Fruit fly (Drosophila melanogaster) whole organism, embryonic: ENCODE measurements around the gene Capa.

ENCODE experiments used
- Abd-B ChIP-seq: fragments of 200-800 bp; sonication (Bioruptor generic); optimal IDR thresholded peaks from 2 replicates; lab custom pipeline; 2018; ENCODE audit warnings: missing biosample characterization, mild to moderate bottlenecking, missing genetic modification characterization, moderate library complexity
- Bgb ChIP-seq: fragments of 200-800 bp; sonication (Bioruptor generic); IDR thresholded peaks from 2 replicates; pipeline ENCODE4 v1.3.6; 2022; ENCODE audit warnings: missing biosample characterization, missing genetic modification characterization; ENCODE audit not compliant: partially characterized antibody
- C15 ChIP-seq: fragments of 200-800 bp; sonication (Bioruptor generic); IDR thresholded peaks from 3 replicates; pipeline ENCODE4 v1.3.6; 2022; ENCODE audit warnings: missing biosample characterization, missing genetic modification characterization
- CG10462 ChIP-seq: fragments of 200-800 bp; sonication (Bioruptor generic); optimal IDR thresholded peaks from 2 replicates; lab custom pipeline; 2016; ENCODE audit warnings: missing biosample characterization, missing genetic modification characterization
- CG10565 ChIP-seq: fragments of 200-800 bp; sonication (Bioruptor generic); optimal IDR thresholded peaks from 3 replicates; lab custom pipeline; 2016; ENCODE audit warnings: missing biosample characterization, mild to moderate bottlenecking, missing genetic modification characterization
- CG11723 ChIP-seq: fragments of 200-800 bp; sonication (Bioruptor generic); optimal IDR thresholded peaks from 2 replicates; lab custom pipeline; 2017; ENCODE audit warnings: missing biosample characterization, mild to moderate bottlenecking, missing genetic modification characterization
- CG1647 ChIP-seq: fragments of 200-800 bp; sonication (Bioruptor generic); optimal IDR thresholded peaks from 3 replicates; lab custom pipeline; 2016; ENCODE audit warnings: missing biosample characterization, missing genetic modification characterization
- CG18262 ChIP-seq: fragments of 200-800 bp; optimal IDR thresholded peaks from 3 replicates; lab custom pipeline; 2019; ENCODE audit warnings: missing biosample characterization, mild to moderate bottlenecking, missing genetic modification characterization, moderate library complexity
- CG2199 ChIP-seq: fragments of 200-800 bp; sonication (Bioruptor generic); IDR thresholded peaks from 3 replicates; pipeline ENCODE4 v1.3.6; 2022; ENCODE audit warnings: missing biosample characterization, missing genetic modification characterization
- CG32767 ChIP-seq: fragments of 200-800 bp; sonication (Bioruptor generic); IDR thresholded peaks from 2 replicates; pipeline ENCODE4 v1.3.6; 2022; ENCODE audit warnings: missing biosample characterization, missing genetic modification characterization
- CG6765 ChIP-seq: fragments of 200-800 bp; sonication (Bioruptor generic); optimal IDR thresholded peaks from 3 replicates; lab custom pipeline; 2017; ENCODE audit warnings: missing biosample characterization, mild to moderate bottlenecking, missing genetic modification characterization
- CG7357 ChIP-seq: fragments of 200-800 bp; sonication (Bioruptor generic); IDR thresholded peaks from 3 replicates; pipeline ENCODE4 v1.3.6; 2022; ENCODE audit warnings: missing biosample characterization, missing genetic modification characterization
- CG8281 ChIP-seq: fragments of 200-800 bp; sonication (Bioruptor generic); optimal IDR thresholded peaks from 2 replicates; lab custom pipeline; 2018; ENCODE audit warnings: missing biosample characterization, mild to moderate bottlenecking, missing genetic modification characterization, moderate library complexity
- CG9437 ChIP-seq: fragments of 200-800 bp; sonication (Bioruptor generic); optimal IDR thresholded peaks from 2 replicates; lab custom pipeline; 2018; ENCODE audit warnings: missing biosample characterization, mild to moderate bottlenecking, missing genetic modification characterization
- CG9609 ChIP-seq: fragments of 200-800 bp; sonication (Bioruptor generic); optimal IDR thresholded peaks from 3 replicates; lab custom pipeline; 2016; ENCODE audit warnings: missing biosample characterization, missing genetic modification characterization
- CHES-1-like ChIP-seq: fragments of 200-800 bp; sonication (Bioruptor generic); optimal IDR thresholded peaks from 2 replicates; lab custom pipeline; 2016; ENCODE audit warnings: missing biosample characterization, missing genetic modification characterization
- Dbx ChIP-seq: fragments of 200-800 bp; sonication (Bioruptor generic); IDR thresholded peaks from 3 replicates; pipeline ENCODE4 v1.3.6; 2022; ENCODE audit warnings: missing biosample characterization, missing genetic modification characterization
- Fer3 ChIP-seq: fragments of 200-800 bp; sonication (Bioruptor generic); optimal IDR thresholded peaks from 2 replicates; lab custom pipeline; 2018; ENCODE audit warnings: missing biosample characterization, mild to moderate bottlenecking, missing genetic modification characterization, moderate library complexity
- HLH54F ChIP-seq: fragments of 200-800 bp; sonication (Bioruptor generic); optimal IDR thresholded peaks from 3 replicates; lab custom pipeline; 2016; ENCODE audit warnings: missing biosample characterization, missing genetic modification characterization
- Hmr ChIP-seq: fragments of 200-800 bp; sonication (Bioruptor generic); optimal IDR thresholded peaks from 3 replicates; lab custom pipeline; 2017; ENCODE audit warnings: mild to moderate bottlenecking, missing biosample characterization, missing genetic modification reagents, missing genetic modification characterization
- Hr51 ChIP-seq, 2 experiments: fragments of 200-800 bp; sonication (Bioruptor generic); optimal IDR thresholded peaks; 2 replicates in 1 of 2; 3 replicates in 1 of 2; lab custom pipeline; 2016 to 2018; ENCODE audit warnings: missing biosample characterization in 2 of 2, missing genetic modification characterization in 2 of 2, mild to moderate bottlenecking in 1 of 2, moderate library complexity in 1 of 2
- Meics ChIP-seq: fragments of 200-800 bp; sonication (Bioruptor generic); optimal IDR thresholded peaks from 2 replicates; lab custom pipeline; 2017; ENCODE audit warnings: missing biosample characterization, mild to moderate bottlenecking, missing genetic modification characterization
- NFAT ChIP-seq: fragments of 200-800 bp; sonication (Bioruptor generic); IDR thresholded peaks from 2 replicates; pipeline ENCODE4 v1.3.6; 2022; ENCODE audit warnings: missing biosample characterization, missing genetic modification characterization
- Side ChIP-seq: fragments of 200-800 bp; sonication (Bioruptor generic); optimal IDR thresholded peaks from 2 replicates; lab custom pipeline; 2016; ENCODE audit warnings: missing biosample characterization, missing genetic modification characterization
- Spps ChIP-seq: fragments of 200-800 bp; sonication (Bioruptor generic); optimal IDR thresholded peaks from 2 replicates; lab custom pipeline; 2018; ENCODE audit warnings: missing biosample characterization, mild to moderate bottlenecking, missing genetic modification characterization
- Sry-δ ChIP-seq: fragments of 200-800 bp; sonication (Bioruptor generic); optimal IDR thresholded peaks from 2 replicates; lab custom pipeline; 2016; ENCODE audit warnings: missing biosample characterization, missing genetic modification characterization
- Trl ChIP-seq, 3 experiments: fragments of >200 bp in 2 of 3; fragments of 200-800 bp in 1 of 3; sonication (Bioruptor generic) in 1 of 3; optimal IDR thresholded peaks; 2 replicates in 1 of 3; 3 replicates in 2 of 3; lab custom pipeline; 2016 to 2017; ENCODE audit warnings: missing biosample characterization in 1 of 3, missing genetic modification characterization in 1 of 3
- Vsx1 ChIP-seq: fragments of 200-800 bp; sonication (Bioruptor generic); optimal IDR thresholded peaks from 2 replicates; lab custom pipeline; 2017; ENCODE audit warnings: missing biosample characterization, mild to moderate bottlenecking, missing genetic modification characterization, missing genetic modification reagents
- ap ChIP-seq: fragments of 200-800 bp; sonication (Bioruptor generic); IDR thresholded peaks from 2 replicates; pipeline ENCODE4 v1.3.6; 2022; ENCODE audit warnings: missing biosample characterization, missing genetic modification characterization
- ash1 ChIP-seq: fragments of 200-800 bp; sonication (Bioruptor generic); optimal IDR thresholded peaks from 2 replicates; lab custom pipeline; 2018; ENCODE audit warnings: missing biosample characterization, mild to moderate bottlenecking, missing genetic modification characterization
- ftz-f1 ChIP-seq: fragments of 200-800 bp; sonication (Bioruptor generic); optimal IDR thresholded peaks from 2 replicates; lab custom pipeline; 2016; ENCODE audit warnings: missing biosample characterization, missing genetic modification characterization
- nerfin-2 ChIP-seq: fragments of 200-800 bp; sonication (Bioruptor generic); IDR thresholded peaks from 2 replicates; pipeline ENCODE4 v1.3.6; 2022; ENCODE audit warnings: missing biosample characterization, missing genetic modification characterization; ENCODE audit not compliant: partially characterized antibody
- pzg ChIP-seq: fragments of 200-800 bp; sonication (Bioruptor generic); optimal IDR thresholded peaks from 3 replicates; lab custom pipeline; 2018; ENCODE audit warnings: missing biosample characterization, mild to moderate bottlenecking, missing genetic modification characterization, moderate library complexity
- ranshi ChIP-seq: fragments of 200-800 bp; sonication (Bioruptor generic); IDR thresholded peaks from 2 replicates; pipeline ENCODE4 v1.3.6; 2022; ENCODE audit warnings: missing biosample characterization, missing genetic modification characterization
- sna ChIP-seq: fragments of 200-800 bp; sonication (Bioruptor generic); IDR thresholded peaks from 2 replicates; pipeline ENCODE4 v1.3.6; 2022; ENCODE audit warnings: missing biosample characterization, missing genetic modification characterization; ENCODE audit not compliant: partially characterized antibody
- twi ChIP-seq: fragments of 200-800 bp; optimal IDR thresholded peaks from 2 replicates; lab custom pipeline; 2019; ENCODE audit warnings: missing biosample characterization, mild to moderate bottlenecking, missing genetic modification characterization, moderate library complexity
- wek ChIP-seq: fragments of 200-800 bp; sonication (Bioruptor generic); optimal IDR thresholded peaks from 3 replicates; lab custom pipeline; 2018; ENCODE audit warnings: missing biosample characterization, mild to moderate bottlenecking, missing genetic modification characterization, moderate library complexity
- zf30C ChIP-seq: fragments of 200-800 bp; sonication (Bioruptor generic); optimal IDR thresholded peaks from 3 replicates; lab custom pipeline; 2018; ENCODE audit warnings: missing biosample characterization, mild to moderate bottlenecking, missing genetic modification characterization

The Capa gene

dm6 chr3R:29903775-29904356 is 10.3 kb downstream of the Capa start, which contains the start of gene CG15517 (continued):
- no peak for TF ChIP-seq ranshi (GFP tag; lab: Robert Waterston, UW)
- TF ChIP-seq HLH54F (GFP tag; lab: Kevin White, UChicago), result no peak
- peak; percentile 18 for TF ChIP-seq Hmr
- TF ChIP-seq twi (tag; lab: Kevin White, UChicago), result no peak
- TF ChIP-seq pzg (GFP tag; lab: Kevin White, UChicago), result no peak
- peak in 1 of 2 experiments; percentile 9 for TF ChIP-seq Hr51 (GFP tag; optimal IDR thresholded peaks at IDR 0.05; lab: Kevin White, UChicago)
- TF ChIP-seq CG7357 (GFP tag; lab: Robert Waterston, UW), result no peak
- TF ChIP-seq CG18262, result no peak
- TF ChIP-seq Fer3, result peak; percentile 17
- TF ChIP-seq Spps (tag; lab: Kevin White, UChicago), result no peak
- no peak for TF ChIP-seq Abd-B (GFP tag; lab: Kevin White, UChicago)
- TF ChIP-seq ap (GFP tag; lab: Robert Waterston, UW), result no peak
- no peak for TF ChIP-seq CG10462
- no peak for TF ChIP-seq sna (GFP tag; lab: Robert Waterston, UW)
- no peak for TF ChIP-seq CHES-1-like (GFP tag; lab: Kevin White, UChicago)
- no peak for TF ChIP-seq CG1647 (GFP tag; lab: Kevin White, UChicago)
- TF ChIP-seq CG9437 (GFP tag; lab: Kevin White, UChicago), result no peak
- TF ChIP-seq Trl (optimal IDR thresholded peaks at IDR 0.05; lab: Kevin White, UChicago), result no peak
- no peak for TF ChIP-seq Trl (GFP tag; optimal IDR thresholded peaks at IDR 0.05; lab: Kevin White, UChicago)
- TF ChIP-seq ftz-f1, result no peak
- no peak for TF ChIP-seq Side (GFP tag; lab: Kevin White, UChicago)
- no peak for TF ChIP-seq nerfin-2 (GFP tag; lab: Robert Waterston, UW)
- TF ChIP-seq Bgb (GFP tag; lab: Robert Waterston, UW), result peak; percentile 73
- TF ChIP-seq NFAT (GFP tag; lab: Robert Waterston, UW), result no peak
- no peak for TF ChIP-seq ash1 (GFP tag; lab: Kevin White, UChicago)
- TF ChIP-seq CG2199 (GFP tag; lab: Robert Waterston, UW), result no peak; the same call in 2 of the 3 replicates
- no peak for TF ChIP-seq C15 (GFP tag; lab: Robert Waterston, UW)
- no peak for TF ChIP-seq zf30C
- no peak for TF ChIP-seq Dbx (GFP tag; lab: Robert Waterston, UW)
- TF ChIP-seq CG32767 (GFP tag; lab: Robert Waterston, UW), result no peak
- TF ChIP-seq CG6765 (GFP tag; lab: Kevin White, UChicago), result no peak
- TF ChIP-seq CG10565 (GFP tag; lab: Kevin White, UChicago), result no peak
- no peak for TF ChIP-seq Meics (GFP tag; lab: Kevin White, UChicago)
- no peak for TF ChIP-seq Sry-δ
- no peak for TF ChIP-seq Vsx1 (GFP tag; lab: Kevin White, UChicago)
- TF ChIP-seq CG11723, result no peak
- no peak for TF ChIP-seq CG9609 (GFP tag; lab: Kevin White, UChicago)

dm6 chr3R:29899635-29900034 is 14.5 kb downstream of the Capa start:
- TF ChIP-seq wek (GFP tag; lab: Kevin White, UChicago), result no peak
- peak; percentile 94 for TF ChIP-seq CG8281 (tag; lab: Kevin White, UChicago)
